Worm (Caenorhabditis elegans): ENCODE results near the gene C04A11.1.

C04A11.1 gene

ce11 chrX:13665447-13665846, 5.1 kb downstream of the C04A11.1 start (continued):
- no peak for TF ChIP-seq zag-1 (tag; optimal IDR thresholded peaks at IDR 0.05)
- TF ChIP-seq dve-1 (tag; optimal IDR thresholded peaks at IDR 0.05; ENCODE audit: insufficient read depth) = peak; percentile 84
- peak; percentile 91 for TF ChIP-seq ceh-20 (GFP tag; IDR thresholded peaks at IDR 0.05)
- TF ChIP-seq ama-1 (optimal IDR thresholded peaks at IDR 0.05) = no peak
- peak; percentile 45 for TF ChIP-seq fkh-10 (GFP tag; optimal IDR thresholded peaks at IDR 0.05)
- TF ChIP-seq hif-1 (tag; optimal IDR thresholded peaks at IDR 0.05) = peak; percentile 72 to 79
- TF ChIP-seq nhr-237 (tag; optimal IDR thresholded peaks at IDR 0.05) = no peak
- TF ChIP-seq dpl-1 (GFP tag; optimal IDR thresholded peaks at IDR 0.05) = peak; percentile 38
- TF ChIP-seq nhr-42 (GFP tag; IDR thresholded peaks at IDR 0.05) = peak; percentile 91
- peak; percentile 95 for TF ChIP-seq arid-1 (GFP tag; conservative IDR thresholded peaks at IDR 0.05)
- peak; percentile 95 for TF ChIP-seq snpc-1.2 (GFP tag; IDR thresholded peaks at IDR 0.05)
- peak; percentile 74 for TF ChIP-seq T20F7.1 (GFP tag; optimal IDR thresholded peaks at IDR 0.05)
- peak; percentile 71 for TF ChIP-seq nhr-6 (tag; optimal IDR thresholded peaks at IDR 0.05)
- peak; percentile 82 for TF ChIP-seq jun-1 (tag; optimal IDR thresholded peaks at IDR 0.05)
- TF ChIP-seq dmd-6 (GFP tag; IDR thresholded peaks at IDR 0.05) = peak; percentile 87
- peak; percentile 99 for TF ChIP-seq F26F4.8 (GFP tag; conservative IDR thresholded peaks at IDR 0.05)
- peak; percentile 66 for TF ChIP-seq zip-2 (tag; optimal IDR thresholded peaks at IDR 0.05)
- peak; percentile 76 for TF ChIP-seq mxl-3 (GFP tag; optimal IDR thresholded peaks at IDR 0.05)
- TF ChIP-seq F49E8.2 (tag; optimal IDR thresholded peaks at IDR 0.05; ENCODE audit: borderline replicate concordance) = peak; percentile 81
- TF ChIP-seq zip-11 (GFP tag; IDR thresholded peaks at IDR 0.05) = peak; percentile 86; the same call in 1 of the 2 replicates
- peak; percentile 83 for TF ChIP-seq lin-13 (GFP tag; optimal IDR thresholded peaks at IDR 0.05)
- TF ChIP-seq nhr-76 (tag; optimal IDR thresholded peaks at IDR 0.05) = no peak
- TF ChIP-seq zfp-2 (tag; optimal IDR thresholded peaks at IDR 0.05) = peak; percentile 71
- no peak for TF ChIP-seq fos-1 (tag; optimal IDR thresholded peaks at IDR 0.05)
- no peak for TF ChIP-seq ceh-82 (tag; optimal IDR thresholded peaks at IDR 0.05)
- TF ChIP-seq ces-1 (GFP tag; optimal IDR thresholded peaks at IDR 0.05) = peak; percentile 41
- peak; percentile 84 for TF ChIP-seq nhr-48 (tag; optimal IDR thresholded peaks at IDR 0.05)
- TF ChIP-seq spr-1 (tag; optimal IDR thresholded peaks at IDR 0.05) = peak; percentile 90
- no peak for TF ChIP-seq R02D3.7 (tag; optimal IDR thresholded peaks at IDR 0.05)
- TF ChIP-seq nhr-102 (tag; optimal IDR thresholded peaks at IDR 0.05) = peak; percentile 90
- TF ChIP-seq sdz-12 (GFP tag; optimal IDR thresholded peaks at IDR 0.05) = peak; percentile 92
- TF ChIP-seq unc-39 (tag; optimal IDR thresholded peaks at IDR 0.05) = no peak
- TF ChIP-seq mdt-29 (GFP tag; IDR thresholded peaks at IDR 0.05) = peak; percentile 91
- no peak for TF ChIP-seq ceh-28 (tag; optimal IDR thresholded peaks at IDR 0.05)
- no peak for TF ChIP-seq ceh-62 (tag; optimal IDR thresholded peaks at IDR 0.05)
- TF ChIP-seq pqm-1 (tag; optimal IDR thresholded peaks at IDR 0.05) = no peak
- TF ChIP-seq aly-2 (tag; optimal IDR thresholded peaks at IDR 0.05) = no peak
- peak; percentile 23 for TF ChIP-seq attf-4 (tag; optimal IDR thresholded peaks at IDR 0.05)
- peak; percentile 94 for TF ChIP-seq duxl-1 (tag; optimal IDR thresholded peaks at IDR 0.05; ENCODE audit: poor library complexity)
- peak; percentile 92 for TF ChIP-seq D1046.2 (GFP tag; IDR thresholded peaks at IDR 0.05)
- TF ChIP-seq madf-9 (GFP tag; conservative IDR thresholded peaks at IDR 0.05) = peak; percentile 95
- peak; percentile 85 for TF ChIP-seq F10B5.3 (tag; optimal IDR thresholded peaks at IDR 0.05)
- TF ChIP-seq ceh-32 (tag; optimal IDR thresholded peaks at IDR 0.05; ENCODE audit: poor library complexity) = peak; percentile 77
- TF ChIP-seq zfp-3 (GFP tag; conservative IDR thresholded peaks at IDR 0.05) = peak; percentile 68; the same call in 1 of the 2 replicates
- peak; percentile 88 for TF ChIP-seq mxl-2 (GFP tag; conservative IDR thresholded peaks at IDR 0.05)
- peak; percentile 91 for TF ChIP-seq dmd-9 (GFP tag; IDR thresholded peaks at IDR 0.05)
- TF ChIP-seq spr-3 (GFP tag; optimal IDR thresholded peaks at IDR 0.05) = peak; percentile 92
- peak; percentile 93 to 97 for TF ChIP-seq madf-5 (GFP tag; IDR thresholded peaks at IDR 0.05)
- peak in 1 of 2 experiments; percentile 35 for TF ChIP-seq ZK546.5 (tag; optimal IDR thresholded peaks at IDR 0.05)
- TF ChIP-seq mes-2 (tag; optimal IDR thresholded peaks at IDR 0.05; ENCODE audit: poor library complexity, severe bottlenecking) = peak; percentile 90
- peak; percentile 99 for TF ChIP-seq lim-7 (GFP tag; IDR thresholded peaks at IDR 0.05)
- TF ChIP-seq gei-8 (GFP tag; optimal IDR thresholded peaks at IDR 0.05) = peak; percentile 92

Data from whole organism, L4 larva.